Fruit fly (Drosophila melanogaster): Measurements from ENCODE around the gene Pdp1.

Gene Pdp1

DNA sequence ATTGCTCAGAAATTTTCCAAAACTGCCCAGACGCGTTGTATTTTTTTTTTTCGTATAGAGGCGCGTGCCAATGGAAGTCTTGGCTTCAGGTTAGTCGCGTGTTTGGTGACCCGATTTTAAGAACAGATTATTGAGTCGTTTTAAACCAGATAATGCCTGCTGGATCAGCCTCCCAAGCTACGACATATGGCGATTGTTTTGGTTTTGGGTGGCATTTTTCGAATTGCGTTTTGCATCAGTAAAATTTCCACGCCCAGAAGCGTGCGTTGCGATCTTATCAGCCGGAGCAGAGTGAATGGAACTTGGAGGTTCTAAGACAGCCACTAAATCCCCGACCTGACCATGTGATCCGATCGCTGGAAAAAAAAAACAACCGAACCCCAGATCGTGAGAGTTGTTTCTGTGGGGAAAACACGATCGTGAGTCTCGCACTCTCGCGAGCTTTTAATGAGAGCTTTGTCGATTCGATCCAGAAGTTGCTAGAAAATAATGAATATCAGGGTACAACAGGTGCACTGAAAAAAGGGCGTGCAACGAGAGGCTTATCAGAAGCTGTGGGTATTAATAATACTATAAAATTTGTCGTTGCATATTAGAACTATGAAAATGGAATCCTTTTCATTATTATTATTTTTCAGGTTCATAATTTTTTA is 1.9 kb downstream of the Pdp1 start (continued):
- TF ChIP-seq Doc3 (GFP tag; IDR thresholded peaks at IDR 0.05; ENCODE audit: partially characterized antibody) = no peak
- TF ChIP-seq TFAM (GFP tag; optimal IDR thresholded peaks at IDR 0.05) = no peak
- TF ChIP-seq Max (GFP tag; optimal IDR thresholded peaks at IDR 0.05) = no peak
- TF ChIP-seq klu (GFP tag; IDR thresholded peaks at IDR 0.05) = no peak
- TF ChIP-seq gcm2 (GFP tag; optimal IDR thresholded peaks at IDR 0.05) = no peak
- peak; percentile 59 for TF ChIP-seq sug (tag; optimal IDR thresholded peaks at IDR 0.05)
- no peak for TF ChIP-seq ind (GFP tag; optimal IDR thresholded peaks at IDR 0.05)
- TF ChIP-seq ab (GFP tag; optimal IDR thresholded peaks at IDR 0.05) = no peak
- no peak for TF ChIP-seq odd (GFP tag; optimal IDR thresholded peaks at IDR 0.05)
- TF ChIP-seq nmo (GFP tag; optimal IDR thresholded peaks at IDR 0.05) = peak; percentile 11
- no peak for TF ChIP-seq pros (GFP tag; optimal IDR thresholded peaks at IDR 0.05)
- no peak for TF ChIP-seq Fer2 (tag; optimal IDR thresholded peaks at IDR 0.05)
- no peak for TF ChIP-seq zfh1 (GFP tag; IDR thresholded peaks at IDR 0.05)
- peak; percentile 57 for TF ChIP-seq grn (GFP tag; optimal IDR thresholded peaks at IDR 0.05)
- TF ChIP-seq pan (optimal IDR thresholded peaks at IDR 0.05) = no peak
- TF ChIP-seq pan (GFP tag; optimal IDR thresholded peaks at IDR 0.05 in 1 of 2, IDR thresholded peaks at IDR 0.05 in 1 of 2) = no peak
- peak; percentile 31 for TF ChIP-seq abd-A (tag; optimal IDR thresholded peaks at IDR 0.05)
- TF ChIP-seq CG16815 (GFP tag; optimal IDR thresholded peaks at IDR 0.05) = no peak
- 0 out of 4 replicates have a peak, but pooled peaks have one; percentile 64 for TF ChIP-seq chinmo (GFP tag; IDR thresholded peaks at IDR 0.05; ENCODE audit: partially characterized antibody)
- no peak for TF ChIP-seq NC2α (GFP tag; optimal IDR thresholded peaks at IDR 0.05)
- no peak for TF ChIP-seq sens-2 (GFP tag; IDR thresholded peaks at IDR 0.05)
- no peak for TF ChIP-seq CG13287 (GFP tag; IDR thresholded peaks at IDR 0.05; ENCODE audit: partially characterized antibody)
- TF ChIP-seq Lhr (GFP tag; optimal IDR thresholded peaks at IDR 0.05) = no peak
- TF ChIP-seq Hr3 (GFP tag; optimal IDR thresholded peaks at IDR 0.05) = no peak
- no peak for TF ChIP-seq Mrtf (GFP tag; IDR thresholded peaks at IDR 0.05)
- no peak for TF ChIP-seq Six4 (GFP tag; optimal IDR thresholded peaks at IDR 0.05)
- TF ChIP-seq Rfx (GFP tag; IDR thresholded peaks at IDR 0.05) = no peak
- TF ChIP-seq Antp (GFP tag; optimal IDR thresholded peaks at IDR 0.05) = no peak
- no peak for TF ChIP-seq dimm (GFP tag; IDR thresholded peaks at IDR 0.05)
- TF ChIP-seq CG2116 (GFP tag; optimal IDR thresholded peaks at IDR 0.05) = no peak
- TF ChIP-seq pb (GFP tag; optimal IDR thresholded peaks at IDR 0.05) = no peak
- no peak for TF ChIP-seq shn (GFP tag; optimal IDR thresholded peaks at IDR 0.05)
- TF ChIP-seq CG18764 (GFP tag; optimal IDR thresholded peaks at IDR 0.05) = no peak
- no peak for TF ChIP-seq B-H2 (GFP tag; optimal IDR thresholded peaks at IDR 0.05)
- no peak for TF ChIP-seq eyg (GFP tag; optimal IDR thresholded peaks at IDR 0.05)
- no peak for TF ChIP-seq CG1647 (GFP tag; optimal IDR thresholded peaks at IDR 0.05)
- TF ChIP-seq phol (tag; optimal IDR thresholded peaks at IDR 0.05) = no peak
- no peak for TF ChIP-seq CG8478 (optimal IDR thresholded peaks at IDR 0.05)
- TF ChIP-seq hb (GFP tag; IDR thresholded peaks at IDR 0.05; ENCODE audit: partially characterized antibody) = no peak
- peak; percentile 48 for TF ChIP-seq gro (GFP tag; optimal IDR thresholded peaks at IDR 0.05)
- TF ChIP-seq CG4617 (GFP tag; optimal IDR thresholded peaks at IDR 0.05; ENCODE audit: borderline replicate concordance) = no peak
- no peak for TF ChIP-seq fru (optimal IDR thresholded peaks at IDR 0.05)
- no peak for TF ChIP-seq unc-4 (GFP tag; IDR thresholded peaks at IDR 0.05; ENCODE audit: partially characterized antibody)
- TF ChIP-seq CG13894 (tag; optimal IDR thresholded peaks at IDR 0.05) = peak; percentile 5
- TF ChIP-seq repo (GFP tag; optimal IDR thresholded peaks at IDR 0.05) = no peak
- TF ChIP-seq hth (optimal IDR thresholded peaks at IDR 0.05) = no peak
- TF ChIP-seq CG12219 (GFP tag; optimal IDR thresholded peaks at IDR 0.05) = no peak
- peak; percentile 94 for TF ChIP-seq cwo (GFP tag; optimal IDR thresholded peaks at IDR 0.05)
- TF ChIP-seq br (optimal IDR thresholded peaks at IDR 0.05) = no peak
- no peak for TF ChIP-seq CG13424 (tag; optimal IDR thresholded peaks at IDR 0.05)
- TF ChIP-seq CG31224 (GFP tag; IDR thresholded peaks at IDR 0.05) = no peak
- TF ChIP-seq Atf-2 (GFP tag; optimal IDR thresholded peaks at IDR 0.05) = no peak
